Worm (Caenorhabditis elegans): Measurements from ENCODE around the gene T01D1.4.

The T01D1.4 gene

ce11 chrII:128929-129328, 50.0 kb downstream of the T01D1.4 start, which contains the start of gene srd-3:
Gene srd-3 (minus strand): TSS chrII:129029.
- TF ChIP-seq ztf-11 (tag; optimal IDR thresholded peaks at IDR 0.05), result no peak
- TF ChIP-seq lin-13 (tag; optimal IDR thresholded peaks at IDR 0.05), result no peak
- no peak for TF ChIP-seq nhr-76 (tag; optimal IDR thresholded peaks at IDR 0.05)
- TF ChIP-seq ceh-43 (GFP tag; optimal IDR thresholded peaks at IDR 0.05), result no peak
- no peak for TF ChIP-seq unc-39 (tag; optimal IDR thresholded peaks at IDR 0.05)
- TF ChIP-seq tbx-8 (GFP tag; optimal IDR thresholded peaks at IDR 0.05), result no peak
- TF ChIP-seq elt-1 (tag; optimal IDR thresholded peaks at IDR 0.05; ENCODE audit: borderline replicate concordance, insufficient read depth), result no peak
- TF ChIP-seq blmp-1 (tag; optimal IDR thresholded peaks at IDR 0.05), result no peak
